Worm (Caenorhabditis elegans) whole organism, mixed stage, embryonic: ENCODE data around the gene F54C9.11.

Source experiments
- mep-1 ChIP-seq: fragments of 150-350 bp; optimal IDR thresholded peaks from 2 replicates; lab custom pipeline; 2017; ENCODE audit warnings: missing biosample characterization, missing genetic modification reagents, missing genetic modification characterization, inconsistent platforms
- nhr-237 ChIP-seq: fragments of 150-350 bp; optimal IDR thresholded peaks from 2 replicates; lab custom pipeline; 2014; ENCODE audit warnings: missing biosample characterization, missing genetic modification characterization
- pha-4 ChIP-seq: fragments of 150-350 bp; optimal IDR thresholded peaks from 2 replicates; lab custom pipeline; 2018; ENCODE audit warnings: missing biosample characterization, missing genetic modification reagents, missing genetic modification characterization
- snpc-4 ChIP-seq: fragments of 150-350 bp; optimal IDR thresholded peaks from 2 replicates; lab custom pipeline; 2014; ENCODE audit warnings: missing biosample characterization, missing genetic modification characterization
- sptf-1 ChIP-seq: sonication (generic microtip); optimal IDR thresholded peaks from 2 replicates; lab custom pipeline; 2017; ENCODE audit warnings: mild to moderate bottlenecking, missing genetic modification characterization, moderate library complexity, missing compliant biosample characterization
- unc-120 ChIP-seq: sonication (generic microtip); optimal IDR thresholded peaks from 2 replicates; lab custom pipeline; 2017; ENCODE audit warnings: missing genetic modification characterization, missing compliant biosample characterization; ENCODE audit not compliant: poor library complexity, severe bottlenecking

ce11 chrII:8583035-8583434, 1.9 kb downstream of the F54C9.11 start:
- no peak for TF ChIP-seq sptf-1
- no peak for TF ChIP-seq nhr-237 (tag; lab: Kevin White, UChicago)
- no peak for TF ChIP-seq pha-4 (tag; lab: Kevin White, UChicago)
- TF ChIP-seq unc-120 (tag; lab: Kevin White, UChicago), result no peak
- no peak for TF ChIP-seq snpc-4 (tag; lab: Kevin White, UChicago)
- no peak for TF ChIP-seq mep-1 (tag; lab: Kevin White, UChicago)
